Worm (Caenorhabditis elegans): ENCODE data around the gene C40H1.3.

DNA sequence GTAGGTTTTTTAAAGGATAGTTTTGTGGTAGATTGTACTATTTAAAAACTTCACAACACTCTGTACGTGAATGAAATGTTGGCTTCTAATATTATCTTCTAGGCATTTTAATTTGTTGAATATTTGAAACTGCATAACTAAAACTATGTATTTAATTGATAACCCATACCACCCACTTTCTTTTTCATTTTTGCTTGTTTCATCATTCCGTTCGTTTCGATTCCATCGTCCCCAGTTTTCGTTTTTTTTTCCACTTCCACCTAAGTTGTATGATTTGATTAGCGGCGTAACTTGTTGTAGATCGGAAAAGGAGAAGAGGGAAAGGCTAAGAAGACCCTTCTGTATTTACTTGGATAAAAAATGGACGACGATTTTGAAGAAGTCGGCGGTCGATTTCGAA lies 29.2 kb downstream of the C40H1.3 start, which contains the start of gene K01B6.3:
- TF ChIP-seq him-1 (tag; optimal IDR thresholded peaks at IDR 0.05) (no peak), dao-5 (tag; optimal IDR thresholded peaks at IDR 0.05) (no peak), W03F9.2 (tag; optimal IDR thresholded peaks at IDR 0.05) (no peak)
